Worm (Caenorhabditis elegans): ENCODE data around the gene srh-204.

DNA sequence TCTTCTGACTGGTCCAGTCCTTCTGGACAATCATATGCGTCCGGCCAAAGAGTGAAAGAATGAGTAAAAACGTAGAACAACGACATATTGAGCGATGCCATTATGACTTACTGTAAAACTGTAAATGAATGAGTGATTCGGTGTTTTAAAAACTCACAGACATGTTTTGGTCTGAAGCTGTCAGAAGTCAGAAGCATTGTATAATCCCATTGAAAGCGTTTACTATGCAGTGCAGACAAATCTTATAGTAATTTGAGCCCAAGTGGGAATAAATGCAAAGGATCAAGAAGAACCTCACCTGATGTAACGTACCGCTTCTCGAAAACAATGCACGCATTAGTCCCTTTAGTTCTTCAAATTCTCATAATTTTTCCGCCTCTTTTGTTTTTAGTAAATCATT, 19.9 kb upstream of the srh-204 start, which contains the start of gene srt-3:
- TF ChIP-seq him-1 (tag; optimal IDR thresholded peaks at IDR 0.05) (no peak), dao-5 (tag; optimal IDR thresholded peaks at IDR 0.05) (no peak)

All from whole organism, L4/young adult.